Worm (Caenorhabditis elegans): ENCODE data around the gene col-2.

col-2 gene

DNA sequence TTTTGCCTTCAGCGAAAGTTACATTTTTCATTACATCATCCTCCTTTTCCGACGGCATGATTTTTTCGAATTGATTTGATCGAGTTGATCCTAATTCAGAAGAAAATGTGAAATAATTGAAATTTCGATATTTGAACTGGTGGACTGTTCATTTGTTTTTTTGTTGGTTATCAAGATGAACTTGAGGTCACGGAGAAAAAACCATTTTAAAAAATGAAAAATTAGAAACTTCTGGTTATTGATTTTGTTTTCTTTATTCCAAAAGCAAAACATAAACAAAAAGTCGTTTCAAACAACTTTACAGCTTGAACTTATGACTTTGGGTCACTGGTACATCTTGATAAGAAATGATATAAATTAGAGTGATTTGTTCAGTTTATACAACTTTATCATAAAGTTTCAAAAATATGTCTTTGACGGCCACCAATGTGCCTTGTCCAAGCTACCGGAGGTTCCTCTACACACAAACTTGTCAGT lies 10.2 kb downstream of the col-2 start, which contains the start of the genes ttbk-4 and W01B6.4:
TSS of gene ttbk-4 (minus strand) at position 101 of the 477 bp plus-strand sequence.
TSS of gene W01B6.4 (plus strand) at position 427 of the 477 bp plus-strand sequence.
- no peak for TF ChIP-seq elt-1 (tag; optimal IDR thresholded peaks at IDR 0.05)
- no peak for TF ChIP-seq tbx-2 (tag; optimal IDR thresholded peaks at IDR 0.05)
- TF ChIP-seq fkh-2 (tag; optimal IDR thresholded peaks at IDR 0.05): no peak
- TF ChIP-seq fos-1 (tag; optimal IDR thresholded peaks at IDR 0.05): no peak
- TF ChIP-seq ZK546.5 (tag; optimal IDR thresholded peaks at IDR 0.05): no peak
- no peak for TF ChIP-seq nhr-43 (tag; optimal IDR thresholded peaks at IDR 0.05; ENCODE audit: poor library complexity, severe bottlenecking)
- TF ChIP-seq nhr-25 (tag; optimal IDR thresholded peaks at IDR 0.05): no peak
- TF ChIP-seq ceh-16 (tag; optimal IDR thresholded peaks at IDR 0.05): no peak
- TF ChIP-seq fkh-10 (GFP tag; optimal IDR thresholded peaks at IDR 0.05): no peak
- TF ChIP-seq pqm-1 (tag; optimal IDR thresholded peaks at IDR 0.05): no peak
- no peak for TF ChIP-seq ztf-4 (tag; optimal IDR thresholded peaks at IDR 0.05)
- TF ChIP-seq nhr-23 (tag; optimal IDR thresholded peaks at IDR 0.05): no peak
- no peak for TF ChIP-seq egl-5 (tag; optimal IDR thresholded peaks at IDR 0.05)
- TF ChIP-seq aly-2 (tag; optimal IDR thresholded peaks at IDR 0.05): no peak
- no peak for TF ChIP-seq daf-12 (tag; optimal IDR thresholded peaks at IDR 0.05)
- TF ChIP-seq nhr-77 (tag; optimal IDR thresholded peaks at IDR 0.05): no peak

ce11 chrIV:10072527-10072926 lies 12.7 kb downstream of the col-2 start, which contains the start of gene W01B6.3:
W01B6.3 (minus strand) TSS chrIV:10072627.
- TF ChIP-seq nhr-76 (tag; optimal IDR thresholded peaks at IDR 0.05) (no peak), egl-5 (tag; optimal IDR thresholded peaks at IDR 0.05) (no peak), nhr-237 (tag; optimal IDR thresholded peaks at IDR 0.05) (no peak), elt-3 (tag; optimal IDR thresholded peaks at IDR 0.05) (no peak), mml-1 (tag; optimal IDR thresholded peaks at IDR 0.05) (no peak), ceh-9 (tag; optimal IDR thresholded peaks at IDR 0.05) (no peak), ceh-82 (tag; optimal IDR thresholded peaks at IDR 0.05) (no peak), unc-62 (GFP tag; optimal IDR thresholded peaks at IDR 0.05) (no peak), pqm-1 (tag; optimal IDR thresholded peaks at IDR 0.05) (no peak), nhr-23 (tag; optimal IDR thresholded peaks at IDR 0.05) (no peak), nhr-25 (tag; optimal IDR thresholded peaks at IDR 0.05) (no peak), lin-39 (tag; optimal IDR thresholded peaks at IDR 0.05) (no peak), fos-1 (tag; optimal IDR thresholded peaks at IDR 0.05) (no peak)

- TF ChIP-seq egl-5 (tag; optimal IDR thresholded peaks at IDR 0.05): no peak
- no peak for TF ChIP-seq hmg-11 (tag; optimal IDR thresholded peaks at IDR 0.05)
- no peak for TF ChIP-seq ztf-11 (tag; optimal IDR thresholded peaks at IDR 0.05)
- TF ChIP-seq nhr-43 (tag; optimal IDR thresholded peaks at IDR 0.05; ENCODE audit: poor library complexity, severe bottlenecking): no peak
- no peak for TF ChIP-seq tbx-2 (tag; optimal IDR thresholded peaks at IDR 0.05)
- TF ChIP-seq ceh-82 (tag; optimal IDR thresholded peaks at IDR 0.05): no peak
- no peak for TF ChIP-seq pqm-1 (tag; optimal IDR thresholded peaks at IDR 0.05)
- TF ChIP-seq egl-27 (tag; optimal IDR thresholded peaks at IDR 0.05): no peak
- TF ChIP-seq nhr-23 (tag; optimal IDR thresholded peaks at IDR 0.05): no peak
- no peak for TF ChIP-seq mdl-1 (tag; optimal IDR thresholded peaks at IDR 0.05)
Observed at ce11 chrIV:10068266-10068665, 17.0 kb downstream of the col-2 start.

ce11 chrIV:10067541-10067940 lies 17.7 kb downstream of the col-2 start, which contains the start of gene cwn-2:
cwn-2 (plus strand) TSS chrIV:10067816.
- peak; percentile 94 for TF ChIP-seq fkh-10 (GFP tag; optimal IDR thresholded peaks at IDR 0.05)
- TF ChIP-seq elt-2 (tag; optimal IDR thresholded peaks at IDR 0.05): no peak

- TF ChIP-seq egl-5 (tag; optimal IDR thresholded peaks at IDR 0.05): no peak
- peak; percentile 10 for TF ChIP-seq pqm-1 (tag; optimal IDR thresholded peaks at IDR 0.05)
- TF ChIP-seq elt-2 (tag; optimal IDR thresholded peaks at IDR 0.05): peak; percentile 44
Observed at ce11 chrIV:10066456-10066855, 18.8 kb downstream of the col-2 start.

DNA sequence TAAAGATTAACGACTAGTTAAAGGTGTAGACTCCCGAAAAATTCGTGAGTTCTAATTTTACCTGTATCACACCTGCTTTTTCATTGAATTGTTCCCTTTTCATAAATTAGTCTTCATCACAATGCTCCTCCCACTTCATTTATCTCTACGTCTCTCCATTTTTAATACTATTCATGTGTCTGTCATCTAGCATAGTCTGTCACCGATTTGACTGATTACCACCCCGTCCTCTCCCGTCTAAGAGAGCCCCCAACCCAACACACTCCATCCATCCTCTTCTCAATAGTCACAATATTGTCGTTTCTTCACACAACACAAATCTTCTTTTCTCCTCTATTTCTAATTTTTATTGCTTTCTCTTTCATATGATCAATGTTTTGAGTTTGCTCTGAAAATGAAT lies 20.1 kb downstream of the col-2 start:
- TF ChIP-seq unc-62 (GFP tag; optimal IDR thresholded peaks at IDR 0.05): peak; percentile 36
- TF ChIP-seq nhr-237 (tag; optimal IDR thresholded peaks at IDR 0.05): no peak
- peak; percentile 74 for TF ChIP-seq lin-39 (tag; optimal IDR thresholded peaks at IDR 0.05)

ce11 chrIV:10063941-10064340 lies 21.3 kb downstream of the col-2 start:
- no peak for TF ChIP-seq nhr-67 (tag; optimal IDR thresholded peaks at IDR 0.05)
- TF ChIP-seq eor-1 (tag; optimal IDR thresholded peaks at IDR 0.05): no peak
- TF ChIP-seq unc-62 (GFP tag; optimal IDR thresholded peaks at IDR 0.05): no peak
- TF ChIP-seq lin-15B (tag; optimal IDR thresholded peaks at IDR 0.05): no peak
- no peak for TF ChIP-seq jun-1 (tag; optimal IDR thresholded peaks at IDR 0.05)
- TF ChIP-seq ceh-16 (tag; optimal IDR thresholded peaks at IDR 0.05): no peak
- TF ChIP-seq tbx-2 (tag; optimal IDR thresholded peaks at IDR 0.05): no peak
- no peak for TF ChIP-seq nhr-76 (tag; optimal IDR thresholded peaks at IDR 0.05)
- TF ChIP-seq ceh-82 (tag; optimal IDR thresholded peaks at IDR 0.05): no peak
- no peak for TF ChIP-seq mdl-1 (tag; optimal IDR thresholded peaks at IDR 0.05)
- no peak for TF ChIP-seq nfya-1 (tag; optimal IDR thresholded peaks at IDR 0.05; ENCODE audit: insufficient read depth)
- TF ChIP-seq aly-2 (tag; optimal IDR thresholded peaks at IDR 0.05): no peak
- TF ChIP-seq nhr-77 (tag; optimal IDR thresholded peaks at IDR 0.05): no peak

Data from whole organism, L3 larva.